Fruit fly (Drosophila melanogaster) whole organism: ENCODE results near the gene lobo.

ENCODE experiments used
- Dll ChIP-seq: fragments of >200 bp; optimal IDR thresholded peaks from 2 replicates; lab custom pipeline; 2017
- pan ChIP-seq: fragments of >200 bp; optimal IDR thresholded peaks from 2 replicates; lab custom pipeline; 2017
- psq ChIP-seq: fragments of >200 bp; optimal IDR thresholded peaks from 2 replicates; lab custom pipeline; 2017
- usp ChIP-seq: fragments of >200 bp; optimal IDR thresholded peaks from 2 replicates; lab custom pipeline; 2017; ENCODE audit warnings: missing biosample characterization, missing genetic modification characterization, mixed read lengths

DNA sequence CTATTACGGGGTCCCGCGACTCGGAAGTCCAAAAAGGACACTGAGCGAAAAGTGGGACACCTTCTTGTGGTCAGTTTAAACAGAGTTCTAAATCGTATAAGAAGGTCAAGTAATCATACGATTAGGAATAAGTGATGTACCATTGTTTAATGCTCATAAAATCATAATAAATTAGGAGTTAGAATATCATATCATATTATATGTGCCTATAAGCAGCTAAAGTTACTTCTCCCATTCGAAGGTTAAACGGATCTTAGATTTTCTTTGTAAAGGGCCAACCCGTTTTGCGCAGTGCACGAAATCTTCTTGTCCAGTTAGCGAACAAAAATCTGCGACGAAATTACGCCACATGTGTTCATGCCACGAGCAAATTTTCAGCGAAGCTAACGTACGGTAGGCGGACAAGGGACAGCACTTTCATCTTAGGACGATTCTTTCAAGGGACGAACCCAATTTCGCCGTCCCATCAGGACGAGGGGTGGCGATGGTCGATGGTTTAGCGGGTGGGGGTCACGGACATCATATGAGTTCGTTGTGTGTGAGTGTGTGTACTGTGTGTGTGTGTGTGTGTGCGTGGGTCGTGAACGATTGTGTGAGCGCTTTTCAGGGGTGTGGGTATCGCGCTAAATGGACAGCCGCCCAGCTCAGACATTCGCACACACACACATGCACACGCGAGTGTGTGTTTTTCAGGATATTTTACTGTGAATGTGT, 25.2 kb downstream of the lobo start:
- no peak for TF ChIP-seq Dll
- no peak for TF ChIP-seq usp
- no peak for TF ChIP-seq pan
- no peak for TF ChIP-seq psq (lab: Kevin White, UChicago)
